Worm (Caenorhabditis elegans): Measurements from ENCODE around the gene algn-11.

The algn-11 gene

DNA sequence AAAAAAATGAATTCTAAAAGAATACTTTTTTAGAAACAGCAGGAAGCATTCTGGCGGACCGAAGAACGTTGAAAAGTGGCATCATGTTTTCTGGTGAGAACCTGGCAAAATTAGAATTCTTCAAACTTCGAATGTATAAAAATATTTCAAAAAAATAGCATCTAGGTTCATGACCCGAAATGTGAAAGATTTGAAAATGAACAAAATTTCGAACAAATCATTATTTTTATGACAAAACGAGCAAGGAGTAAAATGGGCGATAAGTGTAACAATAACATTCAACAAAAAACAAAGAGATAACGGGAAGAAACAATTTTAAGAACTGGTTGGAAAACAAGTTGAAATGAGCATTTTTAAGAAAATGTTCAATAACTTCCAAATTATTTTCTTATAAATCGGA, 15.1 kb downstream of the algn-11 start, which contains the start of gene psd-1:
Gene psd-1 (minus strand): TSS at position 101 of the 400 bp plus-strand sequence.
- TF ChIP-seq nhr-21 (tag; optimal IDR thresholded peaks at IDR 0.05) (no peak), sma-9 (GFP tag; optimal IDR thresholded peaks at IDR 0.05) (no peak), sma-9 (tag; optimal IDR thresholded peaks at IDR 0.05) (no peak), alr-1 (tag; optimal IDR thresholded peaks at IDR 0.05) (no peak), nhr-12 (tag; optimal IDR thresholded peaks at IDR 0.05) (no peak), egl-27 (tag; optimal IDR thresholded peaks at IDR 0.05) (no peak), unc-39 (tag; optimal IDR thresholded peaks at IDR 0.05) (no peak), snpc-4 (tag; optimal IDR thresholded peaks at IDR 0.05) (no peak), unc-62 (GFP tag; optimal IDR thresholded peaks at IDR 0.05) (no peak), sma-3 (GFP tag; optimal IDR thresholded peaks at IDR 0.05) (no peak), crh-2 (tag; optimal IDR thresholded peaks at IDR 0.05) (no peak), sem-4 (tag; optimal IDR thresholded peaks at IDR 0.05) (no peak), lsy-2 (tag; optimal IDR thresholded peaks at IDR 0.05) (no peak), F13H6.1 (tag; optimal IDR thresholded peaks at IDR 0.05) (no peak), peb-1 (tag; optimal IDR thresholded peaks at IDR 0.05) (no peak), nhr-6 (tag; optimal IDR thresholded peaks at IDR 0.05) (no peak), ZK546.5 (tag; optimal IDR thresholded peaks at IDR 0.05) (no peak)

DNA sequence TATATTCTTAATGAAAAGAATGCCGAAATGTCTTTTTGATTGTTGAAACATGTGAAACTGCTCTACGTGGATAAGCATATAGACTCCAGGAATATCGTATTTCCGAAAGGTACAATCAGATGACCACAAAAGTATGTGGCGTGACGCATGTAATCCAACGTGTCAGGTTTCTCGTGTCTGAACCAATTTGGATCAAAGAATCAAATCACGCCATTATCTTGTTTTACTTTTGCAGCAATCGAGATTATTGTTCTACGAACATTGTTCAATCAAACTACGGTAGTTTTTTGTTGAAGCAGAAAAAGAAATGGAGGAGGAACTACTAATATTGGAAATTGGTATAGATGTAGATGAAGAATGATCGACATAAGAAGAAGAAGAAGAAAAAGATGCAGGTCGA, 16.6 kb downstream of the algn-11 start:
- TF ChIP-seq nhr-23 (tag; optimal IDR thresholded peaks at IDR 0.05): no peak
- no peak for TF ChIP-seq F13H6.1 (tag; optimal IDR thresholded peaks at IDR 0.05)
- no peak for TF ChIP-seq sem-4 (tag; optimal IDR thresholded peaks at IDR 0.05)
- TF ChIP-seq unc-55 (GFP tag; optimal IDR thresholded peaks at IDR 0.05): no peak
- TF ChIP-seq peb-1 (tag; optimal IDR thresholded peaks at IDR 0.05): no peak
- no peak for TF ChIP-seq egl-27 (tag; optimal IDR thresholded peaks at IDR 0.05)
- TF ChIP-seq nhr-237 (tag; optimal IDR thresholded peaks at IDR 0.05): no peak
- no peak for TF ChIP-seq snpc-4 (tag; optimal IDR thresholded peaks at IDR 0.05)
- no peak for TF ChIP-seq lin-13 (GFP tag; optimal IDR thresholded peaks at IDR 0.05)
- no peak for TF ChIP-seq mab-5 (tag; optimal IDR thresholded peaks at IDR 0.05)
- no peak for TF ChIP-seq ceh-82 (tag; optimal IDR thresholded peaks at IDR 0.05)
- TF ChIP-seq blmp-1 (tag; optimal IDR thresholded peaks at IDR 0.05; ENCODE audit: insufficient read depth): no peak
- TF ChIP-seq nhr-11 (tag; optimal IDR thresholded peaks at IDR 0.05): no peak
- peak; percentile 68 for TF ChIP-seq nhr-21 (tag; optimal IDR thresholded peaks at IDR 0.05)
- peak in 1 of 2 experiments; percentile 19 for TF ChIP-seq lsy-2 (tag; optimal IDR thresholded peaks at IDR 0.05)
- no peak for TF ChIP-seq skn-1 (tag; optimal IDR thresholded peaks at IDR 0.05)
- TF ChIP-seq sma-9 (GFP tag; optimal IDR thresholded peaks at IDR 0.05): peak; percentile 72
- TF ChIP-seq sma-9 (tag; optimal IDR thresholded peaks at IDR 0.05): no peak
- TF ChIP-seq ama-1 (optimal IDR thresholded peaks at IDR 0.05): no peak
- no peak for TF ChIP-seq fos-1 (tag; optimal IDR thresholded peaks at IDR 0.05)
- TF ChIP-seq alr-1 (tag; optimal IDR thresholded peaks at IDR 0.05): no peak
- no peak for TF ChIP-seq gmeb-1 (tag; optimal IDR thresholded peaks at IDR 0.05)
- no peak for TF ChIP-seq unc-39 (tag; optimal IDR thresholded peaks at IDR 0.05)
- TF ChIP-seq R02D3.7 (tag; optimal IDR thresholded peaks at IDR 0.05): no peak
- no peak for TF ChIP-seq sma-3 (GFP tag; optimal IDR thresholded peaks at IDR 0.05)
- TF ChIP-seq zag-1 (tag; optimal IDR thresholded peaks at IDR 0.05): no peak
- TF ChIP-seq crh-2 (tag; optimal IDR thresholded peaks at IDR 0.05): no peak
- TF ChIP-seq elt-1 (tag; optimal IDR thresholded peaks at IDR 0.05): no peak
- no peak for TF ChIP-seq aly-2 (tag; optimal IDR thresholded peaks at IDR 0.05)
- no peak for TF ChIP-seq mdl-1 (tag; optimal IDR thresholded peaks at IDR 0.05)
- TF ChIP-seq ztf-4 (tag; optimal IDR thresholded peaks at IDR 0.05): no peak
- TF ChIP-seq nhr-129 (tag; optimal IDR thresholded peaks at IDR 0.05): peak; percentile 19
- no peak for TF ChIP-seq ztf-11 (tag; optimal IDR thresholded peaks at IDR 0.05)
- no peak for TF ChIP-seq lin-39 (tag; optimal IDR thresholded peaks at IDR 0.05)
- no peak for TF ChIP-seq mbf-1 (tag; optimal IDR thresholded peaks at IDR 0.05)

DNA sequence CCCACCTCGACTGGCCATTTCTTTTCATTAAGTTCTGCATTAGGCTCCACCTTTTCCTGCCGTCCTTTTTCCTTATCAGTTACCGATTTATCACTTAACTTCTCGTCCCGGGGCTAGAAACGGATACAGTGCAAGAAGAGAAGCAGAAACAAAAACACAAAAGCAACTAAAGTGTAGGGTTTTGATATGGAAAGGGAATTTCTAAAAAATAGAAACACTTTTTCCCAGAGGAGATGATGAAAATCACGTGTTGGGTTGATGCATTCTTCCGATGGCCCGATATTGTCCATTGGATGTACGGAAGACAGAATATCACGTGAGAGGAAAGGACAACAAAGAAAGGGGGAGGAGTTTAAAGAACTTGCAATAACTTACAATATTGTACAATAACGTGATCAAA, 17.5 kb downstream of the algn-11 start:
- no peak for TF ChIP-seq nhr-12 (tag; optimal IDR thresholded peaks at IDR 0.05)
- TF ChIP-seq unc-55 (GFP tag; optimal IDR thresholded peaks at IDR 0.05): no peak
- peak; percentile 51 for TF ChIP-seq nhr-25 (tag; optimal IDR thresholded peaks at IDR 0.05)
- no peak for TF ChIP-seq R02D3.7 (tag; optimal IDR thresholded peaks at IDR 0.05)
- peak; percentile 89 for TF ChIP-seq nhr-129 (tag; optimal IDR thresholded peaks at IDR 0.05)
- TF ChIP-seq mab-5 (tag; optimal IDR thresholded peaks at IDR 0.05): no peak
- no peak for TF ChIP-seq F13H6.1 (tag; optimal IDR thresholded peaks at IDR 0.05)
- TF ChIP-seq crh-2 (tag; optimal IDR thresholded peaks at IDR 0.05): peak; percentile 55
- peak in 1 of 2 experiments; percentile 32 for TF ChIP-seq mdl-1 (tag; optimal IDR thresholded peaks at IDR 0.05)
- TF ChIP-seq alr-1 (tag; optimal IDR thresholded peaks at IDR 0.05): no peak
- peak; percentile 85 for TF ChIP-seq blmp-1 (tag; optimal IDR thresholded peaks at IDR 0.05; ENCODE audit: insufficient read depth)
- TF ChIP-seq ztf-4 (tag; optimal IDR thresholded peaks at IDR 0.05): no peak
- TF ChIP-seq peb-1 (tag; optimal IDR thresholded peaks at IDR 0.05): no peak
- no peak for TF ChIP-seq ztf-11 (tag; optimal IDR thresholded peaks at IDR 0.05)
- peak; percentile 86 for TF ChIP-seq sma-9 (GFP tag; optimal IDR thresholded peaks at IDR 0.05)
- no peak for TF ChIP-seq sma-9 (tag; optimal IDR thresholded peaks at IDR 0.05)
- TF ChIP-seq mbf-1 (tag; optimal IDR thresholded peaks at IDR 0.05): no peak
- no peak for TF ChIP-seq nhr-10 (tag; optimal IDR thresholded peaks at IDR 0.05)
- TF ChIP-seq ceh-16 (tag; optimal IDR thresholded peaks at IDR 0.05): no peak
- no peak for TF ChIP-seq snpc-4 (tag; optimal IDR thresholded peaks at IDR 0.05)
- TF ChIP-seq fos-1 (tag; optimal IDR thresholded peaks at IDR 0.05): peak; percentile 63
- TF ChIP-seq zag-1 (tag; optimal IDR thresholded peaks at IDR 0.05): no peak
- TF ChIP-seq lin-39 (tag; optimal IDR thresholded peaks at IDR 0.05): no peak
- TF ChIP-seq unc-39 (tag; optimal IDR thresholded peaks at IDR 0.05): no peak
- no peak for TF ChIP-seq aly-2 (tag; optimal IDR thresholded peaks at IDR 0.05)
- TF ChIP-seq dmd-4 (tag; optimal IDR thresholded peaks at IDR 0.05): no peak
- no peak for TF ChIP-seq nhr-77 (tag; optimal IDR thresholded peaks at IDR 0.05)
- no peak for TF ChIP-seq lin-13 (GFP tag; optimal IDR thresholded peaks at IDR 0.05)
- peak in 1 of 2 experiments; percentile 46 for TF ChIP-seq lsy-2 (tag; optimal IDR thresholded peaks at IDR 0.05)
- no peak for TF ChIP-seq sem-4 (tag; optimal IDR thresholded peaks at IDR 0.05)
- no peak for TF ChIP-seq nhr-23 (tag; optimal IDR thresholded peaks at IDR 0.05)
- no peak for TF ChIP-seq elt-3 (tag; optimal IDR thresholded peaks at IDR 0.05)
- peak; percentile 64 for TF ChIP-seq egl-27 (tag; optimal IDR thresholded peaks at IDR 0.05)
- TF ChIP-seq ceh-82 (tag; optimal IDR thresholded peaks at IDR 0.05): no peak
- TF ChIP-seq sma-3 (GFP tag; optimal IDR thresholded peaks at IDR 0.05): peak; percentile 82
- TF ChIP-seq ZK546.5 (tag; optimal IDR thresholded peaks at IDR 0.05): no peak
- no peak for TF ChIP-seq nhr-11 (tag; optimal IDR thresholded peaks at IDR 0.05)
- no peak for TF ChIP-seq elt-1 (tag; optimal IDR thresholded peaks at IDR 0.05)
